Worm (Caenorhabditis elegans): ENCODE results near the gene cebp-1.
A peak's percentile ranks its signal among the peaks of the same experiment; 100 is the strongest.

Gene cebp-1

ce11 chrX:1459756-1460155 is 6.1 kb upstream of the cebp-1 start:
- TF ChIP-seq egrh-3 (GFP tag; IDR thresholded peaks at IDR 0.05) (no peak), madf-10 (tag; optimal IDR thresholded peaks at IDR 0.05) (no peak), dox-1 (GFP tag; IDR thresholded peaks at IDR 0.05) (no peak), ceh-79 (tag; optimal IDR thresholded peaks at IDR 0.05) (no peak), nfya-1 (tag; optimal IDR thresholded peaks at IDR 0.05; ENCODE audit: borderline replicate concordance, insufficient read depth) (no peak), tlf-1 (GFP tag; optimal IDR thresholded peaks at IDR 0.05) (no peak), lin-54 (GFP tag; optimal IDR thresholded peaks at IDR 0.05) (no peak), rcor-1 (GFP tag; IDR thresholded peaks at IDR 0.05) (no peak), repo-1 (tag; optimal IDR thresholded peaks at IDR 0.05) (no peak), attf-6 (GFP tag; IDR thresholded peaks at IDR 0.05) (no peak), rec-8 (tag; optimal IDR thresholded peaks at IDR 0.05) (no peak), akir-1 (GFP tag; optimal IDR thresholded peaks at IDR 0.05) (no peak), B0261.1 (tag; optimal IDR thresholded peaks at IDR 0.05) (no peak), pha-4 (tag; optimal IDR thresholded peaks at IDR 0.05) (no peak), nfya-2 (GFP tag; IDR thresholded peaks at IDR 0.05) (no peak)

ce11 chrX:1458793-1459192 is 5.1 kb upstream of the cebp-1 start, which contains the start of gene D1005.2:
TSS of gene D1005.2 (plus strand) at chrX:1459022.
- no peak for TF ChIP-seq tbx-9 (tag; optimal IDR thresholded peaks at IDR 0.05; ENCODE audit: borderline replicate concordance)
- TF ChIP-seq him-1 (tag; optimal IDR thresholded peaks at IDR 0.05), result no peak
- TF ChIP-seq mel-28 (tag; optimal IDR thresholded peaks at IDR 0.05; ENCODE audit: borderline replicate concordance), result no peak

- TF ChIP-seq nhr-80 (tag; optimal IDR thresholded peaks at IDR 0.05), result peak; percentile 58
- peak; percentile 50 for TF ChIP-seq somi-1 (GFP tag; optimal IDR thresholded peaks at IDR 0.05)
- TF ChIP-seq nhr-179 (tag; optimal IDR thresholded peaks at IDR 0.05), result no peak
- TF ChIP-seq cebp-1 (GFP tag; IDR thresholded peaks at IDR 0.05), result 0 out of 2 replicates have a peak, but pooled peaks have one; percentile 15
- TF ChIP-seq cebp-1 (tag; optimal IDR thresholded peaks at IDR 0.05), result no peak
- TF ChIP-seq hmg-1.2 (GFP tag; IDR thresholded peaks at IDR 0.05), result 0 out of 2 replicates have a peak, but pooled peaks have one; percentile 5
- no peak for TF ChIP-seq ztf-3 (GFP tag; optimal IDR thresholded peaks at IDR 0.05)
- no peak for TF ChIP-seq him-1 (tag; optimal IDR thresholded peaks at IDR 0.05)
- no peak for TF ChIP-seq madf-8 (GFP tag; conservative IDR thresholded peaks at IDR 0.05)
- peak; percentile 37 for TF ChIP-seq attf-5 (GFP tag; optimal IDR thresholded peaks at IDR 0.05)
- 0 out of 2 replicates have a peak, but pooled peaks have one; percentile 24 for TF ChIP-seq nfyb-1 (GFP tag; IDR thresholded peaks at IDR 0.05)
- TF ChIP-seq mes-4 (tag; optimal IDR thresholded peaks at IDR 0.05), result no peak
- peak; percentile 35 for TF ChIP-seq K12H6.12 (tag; optimal IDR thresholded peaks at IDR 0.05)
- peak; percentile 17 for TF ChIP-seq madf-10 (tag; optimal IDR thresholded peaks at IDR 0.05)
- TF ChIP-seq repo-1 (tag; optimal IDR thresholded peaks at IDR 0.05), result no peak
- 0 out of 2 replicates have a peak, but pooled peaks have one; percentile 20 for TF ChIP-seq let-526 (GFP tag; IDR thresholded peaks at IDR 0.05)
- no peak for TF ChIP-seq tbp1 (GFP tag; optimal IDR thresholded peaks at IDR 0.05)
- TF ChIP-seq lin-40 (tag; optimal IDR thresholded peaks at IDR 0.05), result peak; percentile 19
- TF ChIP-seq hlh-12 (tag; optimal IDR thresholded peaks at IDR 0.05), result no peak
- TF ChIP-seq sptf-2 (GFP tag; optimal IDR thresholded peaks at IDR 0.05), result no peak
- TF ChIP-seq egrh-3 (GFP tag; IDR thresholded peaks at IDR 0.05), result 0 out of 2 replicates have a peak, but pooled peaks have one; percentile 13
- TF ChIP-seq unc-62 (GFP tag; optimal IDR thresholded peaks at IDR 0.05), result peak; percentile 38
- TF ChIP-seq F22D6.2 (tag; optimal IDR thresholded peaks at IDR 0.05), result no peak
- TF ChIP-seq atf-7 (tag; optimal IDR thresholded peaks at IDR 0.05), result peak; percentile 55
- no peak for TF ChIP-seq Y67H2A.10 (GFP tag; conservative IDR thresholded peaks at IDR 0.05)
Measured at ce11 chrX:1456350-1457080, 2.8 kb upstream of the cebp-1 start.
